Worm (Caenorhabditis elegans) whole organism, midembryonic: ENCODE measurements around the gene F37C12.14.

ENCODE experiments used
- T22C8.4 ChIP-seq: fragments of 200-800 bp; sonication (Bioruptor generic); IDR thresholded peaks from 2 replicates; pipeline ENCODE4 v1.3.6; 2022; ENCODE audit warnings: missing genetic modification characterization, missing compliant biosample characterization
- cog-1 ChIP-seq: sonication (generic microtip); optimal IDR thresholded peaks from 2 replicates; lab custom pipeline; 2016; ENCODE audit warnings: missing genetic modification characterization, missing compliant biosample characterization
- flt-1 ChIP-seq: fragments of 200-800 bp; sonication (Bioruptor generic); IDR thresholded peaks from 2 replicates; pipeline ENCODE4 v1.3.6; 2022; ENCODE audit warnings: missing genetic modification characterization, missing compliant biosample characterization
- klf-2 ChIP-seq: fragments of 200-800 bp; sonication (Bioruptor generic); conservative IDR thresholded peaks from 2 replicates; pipeline ENCODE4 v1.3.6; 2022; ENCODE audit warnings: missing genetic modification reagents, missing genetic modification characterization, missing compliant biosample characterization
- med-1 ChIP-seq: sonication (generic microtip); optimal IDR thresholded peaks from 2 replicates; lab custom pipeline; 2017; ENCODE audit warnings: missing genetic modification characterization, mild to moderate bottlenecking, missing compliant biosample characterization, antibody characterized with exemption, missing genetic modification reagents; ENCODE audit not compliant: insufficient read depth
- ref-1 ChIP-seq: fragments of 200-800 bp; sonication (Bioruptor generic); conservative IDR thresholded peaks from 2 replicates; pipeline ENCODE4 v1.3.6; 2022; ENCODE audit warnings: missing genetic modification reagents, missing genetic modification characterization, missing compliant biosample characterization
- ztf-23 ChIP-seq: fragments of 200-800 bp; sonication (Bioruptor generic); IDR thresholded peaks from 2 replicates; pipeline ENCODE4 v1.3.6; 2022; ENCODE audit warnings: missing genetic modification reagents, missing genetic modification characterization, missing compliant biosample characterization
- ztf-29 ChIP-seq: fragments of 200-800 bp; sonication (Bioruptor generic); IDR thresholded peaks from 2 replicates; pipeline ENCODE4 v1.3.6; 2022; ENCODE audit warnings: missing genetic modification reagents, missing genetic modification characterization, missing compliant biosample characterization

DNA sequence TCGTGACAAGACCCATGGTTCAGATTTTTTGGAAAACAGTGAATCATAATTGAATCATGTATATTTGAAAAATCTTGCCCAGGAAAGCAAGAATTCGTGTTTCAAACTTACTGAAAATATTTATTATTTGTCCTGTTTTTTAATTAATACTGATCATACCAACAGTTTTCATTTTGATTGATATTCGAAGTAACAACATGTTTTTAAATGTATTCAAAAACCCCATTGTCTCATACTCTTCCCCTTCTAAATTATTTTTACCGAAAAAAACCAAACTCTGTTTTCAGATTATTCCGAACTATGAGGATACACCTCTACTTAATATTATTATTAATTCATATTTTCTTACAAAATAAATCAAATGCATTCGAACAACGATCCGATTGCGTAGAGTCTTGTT lies 30.9 kb upstream of the F37C12.14 start, which contains the start of gene R151.1:
- TF ChIP-seq flt-1 (GFP tag; lab: Robert Waterston, UW) (no peak), T22C8.4 (GFP tag; lab: Robert Waterston, UW) (no peak), ref-1 (GFP tag; lab: Robert Waterston, UW) (no peak), klf-2 (GFP tag; lab: Robert Waterston, UW) (no peak), med-1 (GFP tag; lab: Kevin White, UChicago) (no peak), cog-1 (tag; lab: Kevin White, UChicago) (no peak), ztf-23 (GFP tag; lab: Robert Waterston, UW) (no peak), ztf-29 (GFP tag; lab: Robert Waterston, UW) (no peak)
